Fruit fly (Drosophila melanogaster) whole organism, prepupa: Measurements from ENCODE around the gene CG13995.

Experiments used
- Blimp-1 ChIP-seq: fragments of 200-800 bp; sonication (Bioruptor generic); optimal IDR thresholded peaks from 3 replicates; lab custom pipeline; 2017; ENCODE audit warnings: missing biosample characterization, missing genetic modification characterization, mild to moderate bottlenecking, moderate library complexity, missing genetic modification reagents
- CG11762 ChIP-seq: fragments of 200-800 bp; sonication (Bioruptor generic); optimal IDR thresholded peaks from 3 replicates; lab custom pipeline; 2016; ENCODE audit warnings: missing biosample characterization, missing genetic modification characterization; ENCODE audit not compliant: insufficient read depth
- CG15336 ChIP-seq: fragments of 200-800 bp; sonication (Bioruptor generic); IDR thresholded peaks from 2 replicates; pipeline ENCODE4 v1.3.6; 2022; ENCODE audit warnings: missing biosample characterization, missing genetic modification characterization
- CG16779 ChIP-seq: fragments of 200-800 bp; sonication (Bioruptor generic); optimal IDR thresholded peaks from 3 replicates; lab custom pipeline; 2017; ENCODE audit warnings: missing biosample characterization, mild to moderate bottlenecking, missing genetic modification characterization
- CG31627 ChIP-seq: fragments of 200-800 bp; sonication (Bioruptor generic); optimal IDR thresholded peaks from 3 replicates; lab custom pipeline; 2016; ENCODE audit warnings: missing biosample characterization, missing genetic modification characterization
- CG32006 ChIP-seq: fragments of 200-800 bp; sonication (Bioruptor generic); optimal IDR thresholded peaks from 3 replicates; lab custom pipeline; 2017; ENCODE audit warnings: missing biosample characterization, mild to moderate bottlenecking, missing genetic modification characterization
- CG34406 ChIP-seq: fragments of 200-800 bp; sonication (Bioruptor generic); optimal IDR thresholded peaks from 3 replicates; lab custom pipeline; 2016; ENCODE audit warnings: missing biosample characterization, missing genetic modification characterization
- CG6163 ChIP-seq: fragments of 200-800 bp; sonication (Bioruptor generic); IDR thresholded peaks from 3 replicates; pipeline ENCODE4 v1.3.6; 2022; ENCODE audit warnings: missing biosample characterization, missing genetic modification characterization
- CG6792 ChIP-seq: fragments of 200-800 bp; sonication (Bioruptor generic); optimal IDR thresholded peaks from 3 replicates; lab custom pipeline; 2016; ENCODE audit warnings: missing biosample characterization, missing genetic modification characterization
- CG6808 ChIP-seq: fragments of 200-800 bp; sonication (Bioruptor generic); optimal IDR thresholded peaks from 3 replicates; lab custom pipeline; 2017; ENCODE audit warnings: missing biosample characterization, missing genetic modification characterization, mild to moderate bottlenecking, moderate library complexity, missing genetic modification reagents
- CG7368 ChIP-seq: fragments of 200-800 bp; sonication (Bioruptor generic); optimal IDR thresholded peaks from 3 replicates; lab custom pipeline; 2016; ENCODE audit warnings: missing biosample characterization, missing genetic modification characterization
- CG8119 ChIP-seq: fragments of 200-800 bp; sonication (Bioruptor generic); IDR thresholded peaks from 3 replicates; pipeline ENCODE4 v1.3.6; 2022; ENCODE audit warnings: missing biosample characterization, missing genetic modification characterization
- CG9139 ChIP-seq: fragments of 200-800 bp; sonication (Bioruptor generic); optimal IDR thresholded peaks from 3 replicates; lab custom pipeline; 2017; ENCODE audit warnings: missing biosample characterization, mild to moderate bottlenecking, missing genetic modification characterization
- Eip75B ChIP-seq: fragments of 200-800 bp; sonication (Bioruptor generic); optimal IDR thresholded peaks from 3 replicates; lab custom pipeline; 2016; ENCODE audit warnings: missing biosample characterization, missing genetic modification characterization
- Eip93F ChIP-seq: fragments of 200-800 bp; sonication (Bioruptor generic); optimal IDR thresholded peaks from 2 replicates; lab custom pipeline; 2016; ENCODE audit warnings: missing biosample characterization, mild to moderate bottlenecking, missing genetic modification characterization
- Ets21C ChIP-seq: fragments of 200-800 bp; sonication (Bioruptor generic); optimal IDR thresholded peaks from 3 replicates; lab custom pipeline; 2016; ENCODE audit warnings: missing biosample characterization, missing genetic modification characterization
- Ets96B ChIP-seq: fragments of 200-800 bp; optimal IDR thresholded peaks from 2 replicates; lab custom pipeline; 2019; ENCODE audit warnings: missing biosample characterization, mild to moderate bottlenecking, missing genetic modification characterization, moderate library complexity
- Hr38 ChIP-seq: sonication (Bioruptor generic); optimal IDR thresholded peaks from 2 replicates; lab custom pipeline; 2016; ENCODE audit warnings: missing biosample characterization, missing genetic modification characterization
- Hr4 ChIP-seq: fragments of 200-800 bp; sonication (Bioruptor generic); optimal IDR thresholded peaks from 3 replicates; lab custom pipeline; 2016; ENCODE audit warnings: missing biosample characterization, missing genetic modification characterization
- Lpt ChIP-seq: fragments of 200-800 bp; sonication (Bioruptor generic); optimal IDR thresholded peaks from 3 replicates; lab custom pipeline; 2016; ENCODE audit warnings: missing biosample characterization, missing genetic modification characterization
- Met ChIP-seq: fragments of 200-800 bp; sonication (Bioruptor generic); optimal IDR thresholded peaks from 3 replicates; lab custom pipeline; 2016; ENCODE audit warnings: missing biosample characterization, missing genetic modification characterization
- OdsH ChIP-seq: fragments of 200-800 bp; sonication (Bioruptor generic); optimal IDR thresholded peaks from 3 replicates; lab custom pipeline; 2016; ENCODE audit warnings: missing biosample characterization, missing genetic modification characterization
- Sox102F ChIP-seq: fragments of 200-800 bp; sonication (Bioruptor generic); optimal IDR thresholded peaks from 2 replicates; lab custom pipeline; 2016; ENCODE audit warnings: missing biosample characterization, mild to moderate bottlenecking, missing genetic modification characterization
- Sox14 ChIP-seq: fragments of 200-800 bp; sonication (Bioruptor generic); optimal IDR thresholded peaks from 3 replicates; lab custom pipeline; 2016; ENCODE audit warnings: missing biosample characterization, missing genetic modification characterization
- Sox15 ChIP-seq: fragments of 200-800 bp; sonication (Bioruptor generic); optimal IDR thresholded peaks from 3 replicates; lab custom pipeline; 2016; ENCODE audit warnings: missing biosample characterization, missing genetic modification characterization
- achi ChIP-seq: fragments of 200-800 bp; sonication (Bioruptor generic); optimal IDR thresholded peaks from 3 replicates; lab custom pipeline; 2016; ENCODE audit warnings: missing biosample characterization, missing genetic modification characterization
- acj6 ChIP-seq: fragments of 200-800 bp; sonication (Bioruptor generic); optimal IDR thresholded peaks from 3 replicates; lab custom pipeline; 2016; ENCODE audit warnings: missing biosample characterization, missing genetic modification characterization
- dsx ChIP-seq: fragments of 200-800 bp; optimal IDR thresholded peaks from 3 replicates; lab custom pipeline; 2019; ENCODE audit warnings: missing biosample characterization, mild to moderate bottlenecking, missing genetic modification characterization, moderate library complexity; ENCODE audit not compliant: poor library complexity, severe bottlenecking
- esn ChIP-seq: fragments of 200-800 bp; sonication (Bioruptor generic); optimal IDR thresholded peaks from 2 replicates; lab custom pipeline; 2016; ENCODE audit warnings: missing biosample characterization, mild to moderate bottlenecking, missing genetic modification characterization, moderate library complexity
- fd59A ChIP-seq: fragments of 200-800 bp; sonication (Bioruptor generic); optimal IDR thresholded peaks from 2 replicates; lab custom pipeline; 2017; ENCODE audit warnings: missing biosample characterization, mild to moderate bottlenecking, missing genetic modification characterization, missing genetic modification reagents
- fd85E ChIP-seq: fragments of 200-800 bp; sonication (Bioruptor generic); optimal IDR thresholded peaks from 3 replicates; lab custom pipeline; 2016; ENCODE audit warnings: missing biosample characterization, missing genetic modification characterization
- fkh ChIP-seq: fragments of 200-800 bp; sonication (Bioruptor generic); optimal IDR thresholded peaks from 3 replicates; lab custom pipeline; 2017; ENCODE audit warnings: missing biosample characterization, mild to moderate bottlenecking, missing genetic modification characterization, moderate library complexity
- salr ChIP-seq, 2 experiments: fragments of 200-800 bp; sonication (Bioruptor generic); optimal IDR thresholded peaks; 3 replicates each; lab custom pipeline; 2016 to 2018; ENCODE audit warnings: missing biosample characterization in 2 of 2, missing genetic modification characterization in 2 of 2, mild to moderate bottlenecking in 1 of 2
- spab ChIP-seq: fragments of 200-800 bp; sonication (Bioruptor generic); optimal IDR thresholded peaks from 2 replicates; lab custom pipeline; 2017; ENCODE audit warnings: missing biosample characterization, mild to moderate bottlenecking, missing genetic modification characterization, missing genetic modification reagents
- svp ChIP-seq: fragments of 200-800 bp; sonication (Bioruptor generic); peaks from one replicate; lab custom pipeline; 2016; ENCODE audit warnings: missing biosample characterization, missing genetic modification characterization
- topi ChIP-seq: fragments of 200-800 bp; sonication (Bioruptor generic); optimal IDR thresholded peaks from 3 replicates; lab custom pipeline; 2016; ENCODE audit warnings: missing biosample characterization, missing genetic modification characterization
- vri ChIP-seq: fragments of 200-800 bp; sonication (Bioruptor generic); optimal IDR thresholded peaks from 3 replicates; lab custom pipeline; 2016; ENCODE audit warnings: missing biosample characterization, mild to moderate bottlenecking, missing genetic modification characterization

Gene CG13995

DNA sequence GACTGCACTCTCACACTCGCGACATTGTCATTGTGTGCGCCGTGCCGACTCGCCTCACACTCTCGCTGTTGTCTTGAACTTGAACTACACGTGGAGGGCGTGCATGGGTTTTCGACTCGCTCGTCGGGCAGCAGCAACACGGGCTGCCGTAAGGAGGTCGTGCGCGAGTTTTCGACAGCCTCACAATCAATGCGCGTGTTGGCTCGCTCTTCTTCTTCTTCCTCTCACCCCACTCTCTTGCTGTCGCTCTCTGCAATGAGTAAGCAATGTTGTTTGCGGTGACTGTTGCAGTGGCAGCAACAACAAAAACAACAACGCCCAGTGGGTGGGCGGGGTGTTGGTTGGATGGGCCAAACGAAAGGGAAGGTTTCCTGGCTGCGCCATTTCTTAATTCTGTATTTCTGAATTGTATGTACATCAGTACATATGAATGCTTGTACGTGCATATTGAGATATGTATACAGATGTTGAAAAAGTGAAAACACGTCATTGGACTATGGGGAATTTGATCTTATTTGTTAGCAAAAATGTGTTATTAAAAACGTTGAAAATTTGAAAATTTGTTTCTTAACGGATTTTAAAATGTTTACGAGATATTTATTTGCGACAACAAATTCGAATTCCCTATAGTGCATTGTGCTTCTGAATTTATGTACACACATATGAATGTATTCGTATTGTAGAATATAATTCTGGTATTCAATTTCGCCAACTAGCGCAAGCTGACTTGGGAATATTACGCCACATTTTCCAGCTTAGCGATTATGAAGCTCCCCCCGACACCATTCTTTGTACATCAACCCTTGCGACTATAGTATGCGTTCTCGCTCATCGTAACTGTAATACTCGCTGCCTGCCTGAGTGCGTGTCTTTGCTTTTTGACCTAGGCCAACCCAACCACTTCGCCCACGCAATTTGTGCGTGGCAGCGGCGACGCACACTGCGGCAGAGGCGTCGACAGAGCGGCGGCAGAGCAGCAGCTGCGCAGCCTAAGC, 34.6 kb downstream of the CG13995 start (continued):
- TF ChIP-seq dsx (GFP tag; lab: Kevin White, UChicago) (peak; percentile 80), Lpt (GFP tag; lab: Kevin White, UChicago) (peak; percentile 21), fkh (GFP tag; lab: Kevin White, UChicago) (peak; percentile 95), CG31627 (GFP tag; lab: Kevin White, UChicago) (peak; percentile 23), Sox15 (GFP tag; lab: Kevin White, UChicago) (no peak), Blimp-1 (GFP tag; lab: Kevin White, UChicago) (peak; percentile 99), CG6163 (GFP tag; lab: Robert Waterston, UW) (peak; percentile 70), CG8119 (GFP tag; lab: Robert Waterston, UW) (0 out of 3 replicates have a peak, but pooled peaks have one; percentile 15)

dm6 chr2L:6089604-6090198, 35.6 kb downstream of the CG13995 start:
- TF ChIP-seq CG6792 (GFP tag; lab: Kevin White, UChicago): no peak
- TF ChIP-seq esn (GFP tag; lab: Kevin White, UChicago): no peak
- peak; percentile 56 for TF ChIP-seq svp (GFP tag; lab: Kevin White, UChicago)
- no peak for TF ChIP-seq Eip93F (GFP tag; lab: Kevin White, UChicago)
- TF ChIP-seq CG9139 (GFP tag; lab: Kevin White, UChicago): no peak
- TF ChIP-seq Hr38 (GFP tag; lab: Kevin White, UChicago): no peak
- no peak for TF ChIP-seq CG11762 (GFP tag; lab: Kevin White, UChicago)
- no peak for TF ChIP-seq CG32006
- TF ChIP-seq CG16779: peak; percentile 6

- TF ChIP-seq CG6808: no peak
- no peak for TF ChIP-seq OdsH
These were observed 36.3 kb downstream of the CG13995 start for dm6 chr2L:6090365-6090764.

dm6 chr2L:6090786-6091716, 36.9 kb downstream of the CG13995 start, which contains the start of gene CG45075:
Gene CG45075 (plus strand): TSS chr2L:6091412.
- TF ChIP-seq CG32006 (no peak), Sox102F (GFP tag; lab: Kevin White, UChicago) (no peak), Hr4 (GFP tag; lab: Kevin White, UChicago) (no peak), Eip75B (no peak), fd85E (GFP tag; lab: Kevin White, UChicago) (no peak), CG6792 (GFP tag; lab: Kevin White, UChicago) (no peak), acj6 (GFP tag; lab: Kevin White, UChicago) (no peak), Ets96B (no peak), topi (GFP tag; lab: Kevin White, UChicago) (no peak), Sox15 (GFP tag; lab: Kevin White, UChicago) (no peak), CG7368 (GFP tag; lab: Kevin White, UChicago) (no peak), spab (no peak)

dm6 chr2L:6092300-6092699, 38.2 kb downstream of the CG13995 start:
- TF ChIP-seq fd85E (GFP tag; lab: Kevin White, UChicago) (no peak), achi (GFP tag; lab: Kevin White, UChicago) (no peak), Ets21C (GFP tag; lab: Kevin White, UChicago) (no peak), CG34406 (GFP tag; lab: Kevin White, UChicago) (no peak), vri (GFP tag; lab: Kevin White, UChicago) (no peak), fd59A (GFP tag; lab: Kevin White, UChicago) (no peak), Met (GFP tag; lab: Kevin White, UChicago) (no peak), CG7368 (GFP tag; lab: Kevin White, UChicago) (no peak), OdsH (no peak), Sox14 (GFP tag; lab: Kevin White, UChicago) (no peak), CG15336 (GFP tag; lab: Robert Waterston, UW) (no peak), Lpt (GFP tag; lab: Kevin White, UChicago) (no peak), salr (GFP tag; optimal IDR thresholded peaks at IDR 0.05; lab: Kevin White, UChicago) (no peak)
